Fruit fly (Drosophila melanogaster): ENCODE data around the gene cocoon.
A peak's percentile ranks its signal among the peaks of the same experiment; 100 is the strongest.

The cocoon gene

dm6 chr3L:15507148-15507896, 33.4 kb upstream of the cocoon start:
- no peak for TF ChIP-seq Dfd (GFP tag; optimal IDR thresholded peaks at IDR 0.05)
- TF ChIP-seq Dif (GFP tag; optimal IDR thresholded peaks at IDR 0.05; ENCODE audit: partially characterized antibody): peak; percentile 92
- no peak for TF ChIP-seq sage (GFP tag; optimal IDR thresholded peaks at IDR 0.05)
- TF ChIP-seq Myc (optimal IDR thresholded peaks at IDR 0.05): no peak
- TF ChIP-seq N (GFP tag; optimal IDR thresholded peaks at IDR 0.05): no peak
- TF ChIP-seq psq (GFP tag; optimal IDR thresholded peaks at IDR 0.05): no peak
- TF ChIP-seq Hr83 (GFP tag; optimal IDR thresholded peaks at IDR 0.05; ENCODE audit: poor library complexity, severe bottlenecking): no peak
- TF ChIP-seq dmrt93B (GFP tag; optimal IDR thresholded peaks at IDR 0.05): no peak
- no peak for TF ChIP-seq Rel (GFP tag; optimal IDR thresholded peaks at IDR 0.05)
- peak; percentile 95 for TF ChIP-seq Rel (tag; optimal IDR thresholded peaks at IDR 0.05)
- TF ChIP-seq Mio (GFP tag; optimal IDR thresholded peaks at IDR 0.05): no peak
- TF ChIP-seq fru (GFP tag; optimal IDR thresholded peaks at IDR 0.05): no peak
- TF ChIP-seq tai (GFP tag; optimal IDR thresholded peaks at IDR 0.05): no peak
- no peak for TF ChIP-seq foxo (GFP tag; optimal IDR thresholded peaks at IDR 0.05)
- TF ChIP-seq pan (optimal IDR thresholded peaks at IDR 0.05): no peak
- TF ChIP-seq brk (GFP tag; optimal IDR thresholded peaks at IDR 0.05): no peak
- TF ChIP-seq Abd-B (GFP tag; optimal IDR thresholded peaks at IDR 0.05): no peak
- no peak for TF ChIP-seq Hnf4 (GFP tag; optimal IDR thresholded peaks at IDR 0.05)
- TF ChIP-seq woc (GFP tag; optimal IDR thresholded peaks at IDR 0.05): no peak
- no peak for TF ChIP-seq Vsx2 (GFP tag; optimal IDR thresholded peaks at IDR 0.05; ENCODE audit: partially characterized antibody)
- TF ChIP-seq Sp1 (GFP tag; optimal IDR thresholded peaks at IDR 0.05): no peak
- TF ChIP-seq dl (GFP tag; optimal IDR thresholded peaks at IDR 0.05; ENCODE audit: insufficient read depth in 1 of 2, partially characterized antibody in 2 of 2): peak; percentile 80 to 81

dm6 chr3L:15506174-15506926, 32.4 kb upstream of the cocoon start:
- TF ChIP-seq sage (GFP tag; optimal IDR thresholded peaks at IDR 0.05) (peak; percentile 2), dsf (GFP tag; optimal IDR thresholded peaks at IDR 0.05; ENCODE audit: borderline replicate concordance) (no peak)

dm6 chr3L:15504687-15505086, 30.8 kb upstream of the cocoon start, which contains the start of gene CG7857:
Gene CG7857, minus strand, starts transcription at chr3L:15504894.
- TF ChIP-seq rgr (GFP tag; optimal IDR thresholded peaks at IDR 0.05): no peak
- no peak for TF ChIP-seq Hr78 (GFP tag; optimal IDR thresholded peaks at IDR 0.05)
- no peak for TF ChIP-seq Dif (GFP tag; optimal IDR thresholded peaks at IDR 0.05; ENCODE audit: partially characterized antibody)
- TF ChIP-seq N (GFP tag; optimal IDR thresholded peaks at IDR 0.05): no peak
- TF ChIP-seq Myc (optimal IDR thresholded peaks at IDR 0.05): no peak
- TF ChIP-seq sage (GFP tag; optimal IDR thresholded peaks at IDR 0.05): peak; percentile 14
- no peak for TF ChIP-seq CrebA (GFP tag; optimal IDR thresholded peaks at IDR 0.05; ENCODE audit: borderline replicate concordance)
- no peak for TF ChIP-seq br (GFP tag; optimal IDR thresholded peaks at IDR 0.05)
- no peak for TF ChIP-seq fru (GFP tag; optimal IDR thresholded peaks at IDR 0.05)
- TF ChIP-seq Rel (GFP tag; optimal IDR thresholded peaks at IDR 0.05): no peak
- peak; percentile 29 for TF ChIP-seq Rel (tag; optimal IDR thresholded peaks at IDR 0.05)
- no peak for TF ChIP-seq Vsx2 (GFP tag; optimal IDR thresholded peaks at IDR 0.05; ENCODE audit: partially characterized antibody)
- TF ChIP-seq lola (GFP tag; optimal IDR thresholded peaks at IDR 0.05): no peak

- TF ChIP-seq Vsx2 (GFP tag; optimal IDR thresholded peaks at IDR 0.05; ENCODE audit: partially characterized antibody) (no peak), ey (GFP tag; optimal IDR thresholded peaks at IDR 0.05) (no peak), CG9705 (GFP tag; optimal IDR thresholded peaks at IDR 0.05) (no peak)
Measured at dm6 chr3L:15502256-15502655, 28.3 kb upstream of the cocoon start.

dm6 chr3L:15501646-15501972, 27.7 kb upstream of the cocoon start:
- no peak for TF ChIP-seq HLH106 (tag; optimal IDR thresholded peaks at IDR 0.05)
- peak; percentile 32 for TF ChIP-seq woc (GFP tag; optimal IDR thresholded peaks at IDR 0.05)
- no peak for TF ChIP-seq CG9705 (GFP tag; optimal IDR thresholded peaks at IDR 0.05)
- no peak for TF ChIP-seq Rel (GFP tag; optimal IDR thresholded peaks at IDR 0.05)
- no peak for TF ChIP-seq Rel (tag; optimal IDR thresholded peaks at IDR 0.05)
- TF ChIP-seq CrebA (GFP tag; optimal IDR thresholded peaks at IDR 0.05; ENCODE audit: borderline replicate concordance): no peak
- no peak for TF ChIP-seq Myc (optimal IDR thresholded peaks at IDR 0.05)

Measured in whole organism, wandering third instar larva.